Fruit fly (Drosophila melanogaster): Measurements from ENCODE around the gene CG1542.

DNA sequence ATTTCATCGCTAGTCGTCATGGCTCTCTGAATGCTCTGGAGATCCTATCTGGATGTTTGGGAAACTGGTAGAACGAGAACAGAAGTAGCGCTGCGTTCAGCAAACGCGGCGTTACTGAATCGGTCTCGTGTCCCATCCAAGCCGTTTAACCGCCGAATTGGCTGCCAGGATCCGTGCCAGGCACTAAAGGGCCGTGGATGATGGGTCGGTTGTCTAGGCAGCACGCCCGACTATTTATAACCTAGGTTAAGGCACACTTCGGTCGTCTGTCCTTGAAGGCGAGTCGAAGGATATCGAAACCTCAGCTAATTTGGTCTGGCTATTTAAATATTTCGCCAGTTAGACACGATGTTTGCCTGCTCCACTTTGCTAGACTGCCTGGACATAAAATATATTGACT, 22.0 kb downstream of the CG1542 start, which contains the start of gene CG15564:
- no peak for TF ChIP-seq psq (optimal IDR thresholded peaks at IDR 0.05)
- TF ChIP-seq Sin3A (optimal IDR thresholded peaks at IDR 0.05), result no peak
- TF ChIP-seq h (optimal IDR thresholded peaks at IDR 0.05), result no peak
- no peak for TF ChIP-seq insv (optimal IDR thresholded peaks at IDR 0.05)
- no peak for TF ChIP-seq Myc (optimal IDR thresholded peaks at IDR 0.05)
- TF ChIP-seq ttk (optimal IDR thresholded peaks at IDR 0.05), result no peak
